Fruit fly (Drosophila melanogaster): ENCODE data around the gene tkv.

Gene tkv

DNA sequence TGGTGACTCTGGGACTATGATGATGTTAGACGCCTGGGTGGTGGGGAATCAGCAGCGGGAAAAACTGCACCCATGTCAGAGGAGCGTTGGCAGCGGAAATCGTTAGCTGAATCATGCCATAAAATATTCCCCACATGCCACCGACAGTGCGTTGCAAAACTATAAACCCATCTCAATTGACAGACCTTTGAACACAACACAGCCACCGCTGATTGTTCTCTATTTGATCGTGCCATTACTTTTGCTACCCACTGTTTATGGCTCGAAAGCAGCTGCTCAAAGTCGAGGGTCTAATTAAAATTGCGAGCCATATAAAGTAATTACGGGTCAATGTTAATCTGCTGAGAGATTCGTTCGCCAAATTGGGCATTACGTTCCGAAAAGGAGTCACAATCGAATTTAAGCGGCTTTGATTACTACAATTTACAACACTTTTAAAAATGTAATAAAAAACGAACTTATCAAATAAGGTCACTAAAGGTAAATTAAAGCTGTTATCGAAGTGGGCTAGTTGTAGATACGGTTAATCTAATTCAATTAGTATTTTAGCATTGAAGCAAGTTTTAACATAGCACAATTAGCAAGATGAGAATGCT is 46.4 kb downstream of the tkv start (continued):
- 0 out of 2 replicates have a peak, but pooled peaks have one; percentile 35 for TF ChIP-seq HLH3B (GFP tag; IDR thresholded peaks at IDR 0.05)
- no peak for TF ChIP-seq prd (optimal IDR thresholded peaks at IDR 0.05)
- TF ChIP-seq prd (GFP tag; IDR thresholded peaks at IDR 0.05), result 0 out of 3 replicates have a peak, but pooled peaks have one; percentile 35
- no peak for TF ChIP-seq CG13123 (GFP tag; optimal IDR thresholded peaks at IDR 0.05)
- TF ChIP-seq CG32772 (GFP tag; IDR thresholded peaks at IDR 0.05), result peak; percentile 29; the same call in 1 of the 2 replicates
- no peak for TF ChIP-seq fru (optimal IDR thresholded peaks at IDR 0.05)

DNA sequence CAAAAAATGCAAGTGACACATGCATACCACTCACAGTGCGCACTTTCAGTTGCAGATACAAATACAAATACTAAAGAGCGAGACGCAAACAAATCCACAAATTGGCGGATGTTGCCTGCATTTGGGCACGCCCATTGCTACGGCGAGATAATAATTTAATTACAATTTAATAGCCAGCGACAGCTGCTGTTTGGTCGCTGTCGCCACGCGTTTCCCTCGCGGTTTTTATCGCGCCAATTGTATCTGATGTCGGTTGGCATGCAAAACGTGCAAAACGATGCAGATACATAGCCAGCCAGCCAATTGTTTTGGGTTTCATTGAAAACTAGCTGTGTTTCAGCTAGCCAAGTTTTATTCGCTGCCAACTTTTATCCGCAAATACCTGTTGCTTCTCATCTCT is 47.9 kb downstream of the tkv start:
- TF ChIP-seq D19A (tag; optimal IDR thresholded peaks at IDR 0.05) (no peak), CG8359 (GFP tag; optimal IDR thresholded peaks at IDR 0.05; ENCODE audit: borderline replicate concordance) (peak; percentile 98), eve (GFP tag; optimal IDR thresholded peaks at IDR 0.05) (no peak), Med (GFP tag) (peak; percentile 31)

DNA sequence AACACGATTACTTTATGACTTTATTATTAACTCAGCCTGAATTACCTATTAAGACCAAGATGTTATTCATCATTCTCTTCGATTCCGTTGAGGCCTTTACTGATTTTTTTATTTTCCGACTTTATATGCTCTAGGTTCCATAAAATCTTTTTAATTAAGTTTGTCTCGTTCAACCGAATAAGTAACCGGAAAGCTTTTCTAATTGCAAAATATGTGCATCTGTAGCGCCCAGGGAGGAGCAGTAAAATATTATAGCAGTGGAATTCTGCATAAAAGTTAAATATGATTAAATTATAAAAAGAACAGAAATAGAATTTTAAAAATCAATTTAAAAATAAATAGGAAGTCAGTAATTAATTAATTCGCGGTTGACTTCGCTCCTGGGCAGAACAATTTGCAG is 54.7 kb downstream of the tkv start, which contains the start of the genes CG14034 and TpnC25D:
Gene CG14034 (minus strand): TSS at position 101 of the 400 bp plus-strand sequence.
Gene TpnC25D (plus strand): TSS at position 260 of the 400 bp plus-strand sequence.
- TF ChIP-seq pan (optimal IDR thresholded peaks at IDR 0.05) (no peak), pan (GFP tag; optimal IDR thresholded peaks at IDR 0.05 in 1 of 2, IDR thresholded peaks at IDR 0.05 in 1 of 2) (no peak), Tbp (GFP tag; optimal IDR thresholded peaks at IDR 0.05) (no peak), NC2α (GFP tag; optimal IDR thresholded peaks at IDR 0.05) (no peak), CG7745 (tag; optimal IDR thresholded peaks at IDR 0.05) (no peak), CG43689 (GFP tag; IDR thresholded peaks at IDR 0.05) (no peak), CG34224 (GFP tag; IDR thresholded peaks at IDR 0.05; ENCODE audit: partially characterized antibody) (no peak), pfk (GFP tag; optimal IDR thresholded peaks at IDR 0.05) (no peak), CG9609 (GFP tag; optimal IDR thresholded peaks at IDR 0.05) (no peak), CG18476 (GFP tag; optimal IDR thresholded peaks at IDR 0.05) (no peak), CG10321 (GFP tag; IDR thresholded peaks at IDR 0.05) (no peak), Poxn (GFP tag; IDR thresholded peaks at IDR 0.05) (no peak), zen2 (GFP tag; IDR thresholded peaks at IDR 0.05; ENCODE audit: partially characterized antibody) (no peak), dm (GFP tag; optimal IDR thresholded peaks at IDR 0.05) (no peak), sr (GFP tag; IDR thresholded peaks at IDR 0.05) (no peak), chn (GFP tag; optimal IDR thresholded peaks at IDR 0.05) (no peak)

DNA sequence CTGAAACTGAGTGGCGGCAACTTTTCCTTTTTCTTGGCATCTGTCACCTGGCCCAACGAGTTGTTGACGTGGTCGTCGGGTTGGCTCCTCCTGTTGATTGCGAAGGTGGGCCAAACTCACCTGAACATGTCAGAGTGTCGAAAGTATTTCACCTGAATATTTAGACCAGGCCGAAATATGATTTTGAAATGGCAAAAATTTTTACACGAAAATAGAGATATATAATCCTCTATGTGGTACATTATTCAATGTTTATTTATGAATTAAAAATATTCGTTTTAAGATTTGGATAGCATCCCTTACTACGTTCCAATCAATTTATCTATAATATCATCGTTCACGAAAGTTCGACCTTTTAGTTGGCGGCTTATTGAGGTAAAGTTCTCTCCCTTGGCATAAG is 56.2 kb downstream of the tkv start, which contains the start of gene CG7742:
Gene CG7742 (minus strand): TSS at position 101 of the 400 bp plus-strand sequence.
- TF ChIP-seq sr (GFP tag; IDR thresholded peaks at IDR 0.05), result no peak
- no peak for TF ChIP-seq gfzf (GFP tag; optimal IDR thresholded peaks at IDR 0.05)
- no peak for TF ChIP-seq gce (GFP tag; IDR thresholded peaks at IDR 0.05)
- no peak for TF ChIP-seq CG10565 (GFP tag; optimal IDR thresholded peaks at IDR 0.05)
- TF ChIP-seq GATAe (GFP tag; conservative IDR thresholded peaks at IDR 0.05), result no peak
- TF ChIP-seq E2f2 (GFP tag; IDR thresholded peaks at IDR 0.05), result no peak
- TF ChIP-seq vvl (GFP tag; IDR thresholded peaks at IDR 0.05), result no peak
- TF ChIP-seq Elba2 (GFP tag; optimal IDR thresholded peaks at IDR 0.05), result no peak
- TF ChIP-seq dmrt99B (tag; optimal IDR thresholded peaks at IDR 0.05), result no peak
- no peak for TF ChIP-seq Fer2 (tag; optimal IDR thresholded peaks at IDR 0.05)
- no peak for TF ChIP-seq org-1 (GFP tag; optimal IDR thresholded peaks at IDR 0.05)
- no peak for TF ChIP-seq Dbx (GFP tag; IDR thresholded peaks at IDR 0.05)
- no peak for TF ChIP-seq HmgD (GFP tag; optimal IDR thresholded peaks at IDR 0.05)
- TF ChIP-seq Meics (GFP tag; optimal IDR thresholded peaks at IDR 0.05), result no peak
- TF ChIP-seq CG4328 (GFP tag; optimal IDR thresholded peaks at IDR 0.05), result no peak
- no peak for TF ChIP-seq ci (GFP tag; IDR thresholded peaks at IDR 0.05)
- TF ChIP-seq CG12942 (GFP tag; optimal IDR thresholded peaks at IDR 0.05), result no peak
- no peak for TF ChIP-seq CG18599 (GFP tag; optimal IDR thresholded peaks at IDR 0.05)
- no peak for TF ChIP-seq lab (GFP tag; optimal IDR thresholded peaks at IDR 0.05)
- no peak for TF ChIP-seq CG4707 (GFP tag; optimal IDR thresholded peaks at IDR 0.05)
